Worm (Caenorhabditis elegans) whole organism, early embryonic: ENCODE measurements around the gene zyg-11.

ENCODE experiments used
- B0310.2 ChIP-seq: sonication (generic microtip); optimal IDR thresholded peaks from 2 replicates; lab custom pipeline; 2016; ENCODE audit warnings: mild to moderate bottlenecking, missing genetic modification characterization, missing compliant biosample characterization
- F13C5.2 ChIP-seq: sonication (generic microtip); optimal IDR thresholded peaks from 2 replicates; lab custom pipeline; 2017; ENCODE audit warnings: mild to moderate bottlenecking, missing genetic modification characterization, inconsistent platforms, missing compliant biosample characterization
- aly-1 ChIP-seq: sonication (generic microtip); optimal IDR thresholded peaks from 2 replicates; lab custom pipeline; 2016; ENCODE audit warnings: missing genetic modification characterization, missing compliant biosample characterization
- ama-1 ChIP-seq: fragments of 150-350 bp; optimal IDR thresholded peaks from 2 replicates; lab custom pipeline; 2014
- ceh-13 ChIP-seq: fragments of 200-800 bp; sonication (Bioruptor generic); optimal IDR thresholded peaks from 2 replicates; lab custom pipeline; 2018; ENCODE audit warnings: mild to moderate bottlenecking, missing genetic modification characterization, missing compliant biosample characterization
- ceh-36 ChIP-seq: sonication (generic microtip); optimal IDR thresholded peaks from 2 replicates; lab custom pipeline; 2016; ENCODE audit warnings: missing genetic modification characterization, inconsistent platforms, missing compliant biosample characterization
- ets-7 ChIP-seq: sonication (generic microtip); optimal IDR thresholded peaks from 2 replicates; lab custom pipeline; 2016; ENCODE audit warnings: missing genotype, missing genetic modification characterization, missing compliant biosample characterization
- flt-1 ChIP-seq: fragments of 200-800 bp; sonication (Bioruptor generic); IDR thresholded peaks from 2 replicates; pipeline ENCODE4 v1.3.6; 2022; ENCODE audit warnings: missing genetic modification characterization, missing compliant biosample characterization
- hmbx-1 ChIP-seq: sonication (generic microtip); optimal IDR thresholded peaks from 2 replicates; lab custom pipeline; 2016; ENCODE audit warnings: mild to moderate bottlenecking, missing genetic modification characterization, missing compliant biosample characterization
- hmg-4 ChIP-seq: fragments of 200-800 bp; sonication (Bioruptor generic); optimal IDR thresholded peaks from 2 replicates; lab custom pipeline; 2018; ENCODE audit warnings: mild to moderate bottlenecking, missing genetic modification characterization, missing compliant biosample characterization
- hnd-1 ChIP-seq: sonication (generic microtip); optimal IDR thresholded peaks from 2 replicates; lab custom pipeline; 2016; ENCODE audit warnings: missing genetic modification characterization, missing compliant biosample characterization
- pes-1 ChIP-seq: fragments of 200-800 bp; sonication (Bioruptor generic); IDR thresholded peaks from 2 replicates; pipeline ENCODE4 v1.3.6; 2022; ENCODE audit warnings: missing genetic modification reagents, missing genetic modification characterization, missing compliant biosample characterization
- scrt-1 ChIP-seq: fragments of 200-800 bp; sonication (Bioruptor generic); IDR thresholded peaks from 2 replicates; pipeline ENCODE4 v1.3.6; 2022; ENCODE audit warnings: missing genetic modification characterization, missing compliant biosample characterization
- sea-1 ChIP-seq: fragments of 200-800 bp; sonication (Bioruptor generic); conservative IDR thresholded peaks from 2 replicates; pipeline ENCODE4 v1.3.6; 2022; ENCODE audit warnings: missing genetic modification characterization, missing compliant biosample characterization
- tbx-11 ChIP-seq: fragments of 200-800 bp; sonication (Bioruptor generic); IDR thresholded peaks from 2 replicates; pipeline ENCODE4 v1.3.6; 2022; ENCODE audit warnings: missing genetic modification characterization, missing compliant biosample characterization
- tbx-37 ChIP-seq: fragments of 200-800 bp; sonication (Bioruptor generic); conservative IDR thresholded peaks from 2 replicates; pipeline ENCODE4 v1.3.6; 2022; ENCODE audit warnings: missing genetic modification reagents, missing genetic modification characterization, missing compliant biosample characterization
- tra-4 ChIP-seq: sonication (generic microtip); optimal IDR thresholded peaks from 2 replicates; lab custom pipeline; 2017; ENCODE audit warnings: missing genetic modification characterization, missing compliant biosample characterization

zyg-11 gene

DNA sequence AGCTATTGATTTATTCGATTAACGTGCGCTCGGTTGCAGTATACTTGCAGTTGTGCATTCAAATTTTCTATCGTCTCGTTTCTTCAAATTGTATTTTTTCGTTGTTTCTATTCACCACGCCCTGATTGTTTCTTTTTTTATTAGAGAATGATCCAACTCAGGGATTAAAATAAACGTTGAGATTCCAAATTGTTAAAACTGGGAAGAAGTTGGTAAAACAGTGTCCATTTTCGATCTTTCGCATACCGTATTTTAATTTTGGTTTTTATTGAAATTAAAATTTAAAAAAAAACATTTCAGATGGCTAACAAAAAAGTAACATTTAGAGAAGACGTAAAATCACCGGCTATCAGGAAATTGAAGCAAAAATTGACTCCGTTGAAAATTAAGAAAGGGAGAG is 29.8 kb downstream of the zyg-11 start, which contains the start of gene apn-1:
Gene apn-1 (plus strand): TSS at position 301 of the 400 bp plus-strand sequence.
- no peak for TF ChIP-seq tbx-37
- no peak for TF ChIP-seq tra-4 (tag; lab: Kevin White, UChicago)
- no peak for TF ChIP-seq tbx-11 (GFP tag; lab: Robert Waterston, UW)
- TF ChIP-seq hmg-4 (GFP tag; lab: Kevin White, UChicago): no peak
- TF ChIP-seq pes-1 (GFP tag; lab: Robert Waterston, UW): no peak
- no peak for TF ChIP-seq B0310.2 (tag; lab: Kevin White, UChicago)
- no peak for TF ChIP-seq ets-7 (tag; lab: Kevin White, UChicago)
- TF ChIP-seq hnd-1 (tag; lab: Kevin White, UChicago): no peak
- TF ChIP-seq sea-1 (GFP tag; lab: Robert Waterston, UW): no peak
- no peak for TF ChIP-seq ceh-36 (tag; lab: Kevin White, UChicago)
- TF ChIP-seq ama-1 (lab: Kevin White, UChicago): no peak
- TF ChIP-seq flt-1: no peak
- no peak for TF ChIP-seq F13C5.2 (tag; lab: Kevin White, UChicago)
- no peak for TF ChIP-seq aly-1 (tag; lab: Kevin White, UChicago)
- TF ChIP-seq hmbx-1 (tag; lab: Kevin White, UChicago): no peak
- TF ChIP-seq scrt-1: no peak

- TF ChIP-seq tra-4 (tag; lab: Kevin White, UChicago): no peak
- no peak for TF ChIP-seq scrt-1
- no peak for TF ChIP-seq tbx-37
- TF ChIP-seq hnd-1 (tag; lab: Kevin White, UChicago): no peak
- no peak for TF ChIP-seq flt-1
- TF ChIP-seq pes-1 (GFP tag; lab: Robert Waterston, UW): no peak
- TF ChIP-seq sea-1 (GFP tag; lab: Robert Waterston, UW): no peak
- TF ChIP-seq aly-1 (tag; lab: Kevin White, UChicago): no peak
- TF ChIP-seq F13C5.2 (tag; lab: Kevin White, UChicago): no peak
- TF ChIP-seq hmg-4 (GFP tag; lab: Kevin White, UChicago): no peak
- TF ChIP-seq ama-1 (lab: Kevin White, UChicago): no peak
- TF ChIP-seq ets-7 (tag; lab: Kevin White, UChicago): no peak
- no peak for TF ChIP-seq ceh-36 (tag; lab: Kevin White, UChicago)
- TF ChIP-seq tbx-11 (GFP tag; lab: Robert Waterston, UW): no peak
- no peak for TF ChIP-seq hmbx-1 (tag; lab: Kevin White, UChicago)
- TF ChIP-seq ceh-13 (GFP tag; lab: Kevin White, UChicago): no peak
- no peak for TF ChIP-seq B0310.2 (tag; lab: Kevin White, UChicago)
Observed at ce11 chrII:8050477-8050876, 33.0 kb downstream of the zyg-11 start, which contains the start of gene mtre-1. Gene mtre-1 (minus strand): TSS chrII:8050577.

DNA sequence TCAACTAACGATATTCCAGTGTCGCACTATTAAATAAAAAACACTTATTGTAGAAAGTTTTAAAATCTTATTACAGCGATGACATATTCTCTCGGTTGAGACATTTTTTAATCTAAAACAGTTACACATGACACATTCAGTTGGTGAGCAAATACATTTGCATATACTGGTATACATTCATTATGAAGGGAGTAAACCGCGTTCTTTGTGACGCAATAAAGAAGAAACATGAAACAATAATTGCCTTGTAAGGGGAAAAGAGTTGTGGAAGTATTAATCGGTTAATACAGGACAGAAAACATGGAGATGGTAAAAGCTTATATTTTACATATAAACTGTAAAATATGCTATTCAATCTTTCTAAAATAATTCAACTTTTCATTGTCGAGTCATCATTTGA is 33.9 kb downstream of the zyg-11 start:
- TF ChIP-seq scrt-1 (no peak), aly-1 (tag; lab: Kevin White, UChicago) (no peak)

ce11 chrII:8052172-8052571 is 34.7 kb downstream of the zyg-11 start:
- TF ChIP-seq ets-7 (tag; lab: Kevin White, UChicago): no peak
- no peak for TF ChIP-seq hnd-1 (tag; lab: Kevin White, UChicago)
- no peak for TF ChIP-seq ceh-13 (GFP tag; lab: Kevin White, UChicago)
- no peak for TF ChIP-seq tbx-11 (GFP tag; lab: Robert Waterston, UW)
- no peak for TF ChIP-seq hmbx-1 (tag; lab: Kevin White, UChicago)
- no peak for TF ChIP-seq sea-1 (GFP tag; lab: Robert Waterston, UW)
- no peak for TF ChIP-seq ceh-36 (tag; lab: Kevin White, UChicago)
- no peak for TF ChIP-seq ama-1 (lab: Kevin White, UChicago)
- no peak for TF ChIP-seq scrt-1
- TF ChIP-seq tbx-37: no peak

ce11 chrII:8052850-8053249 is 35.4 kb downstream of the zyg-11 start, which contains the start of gene T05H10.4:
Gene T05H10.4 (plus strand): TSS chrII:8053150.
- TF ChIP-seq hmg-4 (GFP tag; lab: Kevin White, UChicago): no peak
- no peak for TF ChIP-seq hnd-1 (tag; lab: Kevin White, UChicago)
- TF ChIP-seq ceh-13 (GFP tag; lab: Kevin White, UChicago): no peak
- TF ChIP-seq flt-1: no peak
- no peak for TF ChIP-seq tbx-37
- TF ChIP-seq sea-1 (GFP tag; lab: Robert Waterston, UW): no peak
- TF ChIP-seq scrt-1: no peak
- no peak for TF ChIP-seq aly-1 (tag; lab: Kevin White, UChicago)
- no peak for TF ChIP-seq B0310.2 (tag; lab: Kevin White, UChicago)
- no peak for TF ChIP-seq pes-1 (GFP tag; lab: Robert Waterston, UW)
- no peak for TF ChIP-seq tra-4 (tag; lab: Kevin White, UChicago)
- TF ChIP-seq ama-1 (lab: Kevin White, UChicago): no peak
- no peak for TF ChIP-seq tbx-11 (GFP tag; lab: Robert Waterston, UW)
- no peak for TF ChIP-seq ceh-36 (tag; lab: Kevin White, UChicago)

- TF ChIP-seq hmbx-1 (tag; lab: Kevin White, UChicago): no peak
Observed at ce11 chrII:8057911-8058310, 40.4 kb downstream of the zyg-11 start.

DNA sequence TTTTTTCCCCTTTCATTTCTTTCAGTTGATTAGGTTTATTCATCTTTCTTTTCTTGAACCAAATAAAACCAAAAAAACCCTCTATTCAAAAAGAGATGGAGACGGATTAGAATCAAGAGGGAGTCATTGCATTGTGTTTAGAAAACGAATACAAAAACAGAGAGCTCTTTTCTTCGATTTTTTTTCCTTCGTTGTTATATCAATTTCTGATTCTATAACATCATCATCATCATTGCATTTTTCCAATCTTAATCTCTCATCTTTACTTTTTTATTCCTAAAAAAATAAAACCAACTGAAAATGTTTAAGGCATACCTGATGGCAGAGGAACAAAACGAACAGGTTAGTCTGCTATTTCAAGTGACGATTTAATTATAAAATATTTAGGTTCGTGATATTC is 41.3 kb downstream of the zyg-11 start, which contains the start of gene T05H10.8:
Gene T05H10.8 (plus strand): TSS at position 301 of the 400 bp plus-strand sequence.
- no peak for TF ChIP-seq tbx-11 (GFP tag; lab: Robert Waterston, UW)
- TF ChIP-seq hmbx-1 (tag; lab: Kevin White, UChicago): no peak
- no peak for TF ChIP-seq B0310.2 (tag; lab: Kevin White, UChicago)
- no peak for TF ChIP-seq ceh-13 (GFP tag; lab: Kevin White, UChicago)
- TF ChIP-seq tra-4 (tag; lab: Kevin White, UChicago): no peak
- TF ChIP-seq hmg-4 (GFP tag; lab: Kevin White, UChicago): no peak
- TF ChIP-seq sea-1 (GFP tag; lab: Robert Waterston, UW): no peak
- TF ChIP-seq pes-1 (GFP tag; lab: Robert Waterston, UW): no peak
- no peak for TF ChIP-seq aly-1 (tag; lab: Kevin White, UChicago)
- TF ChIP-seq ets-7 (tag; lab: Kevin White, UChicago): no peak
- no peak for TF ChIP-seq ceh-36 (tag; lab: Kevin White, UChicago)
- no peak for TF ChIP-seq ama-1 (lab: Kevin White, UChicago)
- TF ChIP-seq F13C5.2 (tag; lab: Kevin White, UChicago): no peak
- TF ChIP-seq flt-1: no peak
- no peak for TF ChIP-seq scrt-1
- TF ChIP-seq hnd-1 (tag; lab: Kevin White, UChicago): no peak
- TF ChIP-seq tbx-37: no peak
